Fruit fly (Drosophila melanogaster) whole organism, pupa: Measurements from ENCODE around the gene CG13060.

ENCODE experiments used
- CG10348 ChIP-seq: fragments of 200-800 bp; sonication (Bioruptor generic); IDR thresholded peaks from 2 replicates; pipeline ENCODE4 v1.3.6; 2022; ENCODE audit warnings: missing biosample characterization, missing genetic modification characterization
- CG12605 ChIP-seq: fragments of 200-800 bp; sonication (Bioruptor generic); IDR thresholded peaks from 2 replicates; pipeline ENCODE4 v1.3.6; 2022; ENCODE audit warnings: missing biosample characterization, missing genetic modification characterization
- CG13204 ChIP-seq: fragments of 200-800 bp; sonication (Bioruptor generic); optimal IDR thresholded peaks from 2 replicates; lab custom pipeline; 2018; ENCODE audit warnings: missing biosample characterization, mild to moderate bottlenecking, missing genetic modification characterization, moderate library complexity
- CG14655 ChIP-seq: fragments of 200-800 bp; sonication (Bioruptor generic); optimal IDR thresholded peaks from 3 replicates; lab custom pipeline; 2017; ENCODE audit warnings: mild to moderate bottlenecking, missing biosample characterization, missing genetic modification reagents, missing genetic modification characterization
- CG15710 ChIP-seq: fragments of 200-800 bp; sonication (Bioruptor generic); optimal IDR thresholded peaks from 2 replicates; lab custom pipeline; 2018; ENCODE audit warnings: missing biosample characterization, mild to moderate bottlenecking, missing genetic modification characterization, moderate library complexity
- CG17806 ChIP-seq: fragments of 200-800 bp; sonication (Bioruptor generic); optimal IDR thresholded peaks from 2 replicates; lab custom pipeline; 2018; ENCODE audit warnings: missing biosample characterization, mild to moderate bottlenecking, missing genetic modification characterization, moderate library complexity
- CG32121 ChIP-seq: fragments of 200-800 bp; sonication (Bioruptor generic); IDR thresholded peaks from 2 replicates; pipeline ENCODE4 v1.3.6; 2022; ENCODE audit warnings: missing biosample characterization, missing genetic modification characterization
- CG34367 ChIP-seq: fragments of 200-800 bp; sonication (Bioruptor generic); optimal IDR thresholded peaks from 2 replicates; lab custom pipeline; 2018; ENCODE audit warnings: missing biosample characterization, mild to moderate bottlenecking, missing genetic modification characterization
- CG4496 ChIP-seq: fragments of 200-800 bp; sonication (Bioruptor generic); IDR thresholded peaks from 3 replicates; pipeline ENCODE4 v1.3.6; 2022; ENCODE audit warnings: missing biosample characterization, missing genetic modification characterization
- CG8159 ChIP-seq: fragments of 200-800 bp; sonication (Bioruptor generic); optimal IDR thresholded peaks from 3 replicates; lab custom pipeline; 2018; ENCODE audit warnings: missing biosample characterization, mild to moderate bottlenecking, missing genetic modification characterization, moderate library complexity
- CG8301 ChIP-seq: fragments of 200-800 bp; sonication (Bioruptor generic); optimal IDR thresholded peaks from 2 replicates; lab custom pipeline; 2018; ENCODE audit warnings: missing biosample characterization, mild to moderate bottlenecking, missing genetic modification characterization
- CG9948 ChIP-seq: fragments of 200-800 bp; sonication (Bioruptor generic); optimal IDR thresholded peaks from 2 replicates; lab custom pipeline; 2018; ENCODE audit warnings: missing biosample characterization, mild to moderate bottlenecking, missing genetic modification characterization, moderate library complexity
- D1 ChIP-seq: fragments of 200-800 bp; sonication (Bioruptor generic); optimal IDR thresholded peaks from 2 replicates; lab custom pipeline; 2018; ENCODE audit warnings: missing biosample characterization, mild to moderate bottlenecking, missing genetic modification characterization, moderate library complexity
- EcR ChIP-seq: fragments of 200-800 bp; sonication (Bioruptor generic); optimal IDR thresholded peaks from 3 replicates; lab custom pipeline; 2019; ENCODE audit warnings: missing biosample characterization, missing genetic modification characterization, mild to moderate bottlenecking, moderate library complexity, missing genetic modification reagents
- Ets98B ChIP-seq: fragments of 200-800 bp; sonication (Bioruptor generic); IDR thresholded peaks from 2 replicates; pipeline ENCODE4 v1.3.6; 2022; ENCODE audit warnings: missing biosample characterization, missing genetic modification characterization
- Pif1A ChIP-seq: fragments of 200-800 bp; sonication (Bioruptor generic); optimal IDR thresholded peaks from 3 replicates; lab custom pipeline; 2016; ENCODE audit warnings: missing biosample characterization, missing genetic modification characterization
- Pif1B ChIP-seq: fragments of 200-800 bp; sonication (Bioruptor generic); optimal IDR thresholded peaks from 3 replicates; lab custom pipeline; 2016; ENCODE audit warnings: missing biosample characterization, missing genetic modification characterization
- Snoo ChIP-seq: fragments of 200-800 bp; sonication (Bioruptor generic); optimal IDR thresholded peaks from 3 replicates; lab custom pipeline; 2017; ENCODE audit warnings: missing biosample characterization, mild to moderate bottlenecking, missing genetic modification characterization, inconsistent platforms
- fd96Ca ChIP-seq: fragments of 200-800 bp; sonication (Bioruptor generic); IDR thresholded peaks from 3 replicates; pipeline ENCODE4 v1.3.6; 2022; ENCODE audit warnings: missing biosample characterization, missing genetic modification characterization
- gl ChIP-seq: fragments of 200-800 bp; sonication (Bioruptor generic); optimal IDR thresholded peaks from 2 replicates; lab custom pipeline; 2018; ENCODE audit warnings: missing biosample characterization, mild to moderate bottlenecking, missing genetic modification characterization
- rn ChIP-seq: fragments of 200-800 bp; sonication (Bioruptor generic); IDR thresholded peaks from 2 replicates; pipeline ENCODE4 v1.3.6; 2022; ENCODE audit warnings: missing biosample characterization, missing genetic modification characterization

The CG13060 gene

dm6 chr3L:16347914-16348313 is 28.3 kb downstream of the CG13060 start, which contains the start of gene mRpS34:
Gene mRpS34 (plus strand): TSS chr3L:16348074.
- TF ChIP-seq CG13204, result no peak
- no peak for TF ChIP-seq CG12605 (GFP tag; lab: Robert Waterston, UW)
- TF ChIP-seq CG9948, result no peak
- TF ChIP-seq Ets98B (GFP tag; lab: Robert Waterston, UW), result no peak
- TF ChIP-seq gl (tag; lab: Kevin White, UChicago), result no peak
- no peak for TF ChIP-seq CG17806 (tag; lab: Kevin White, UChicago)
- TF ChIP-seq, all 21 proteins: peak for 0

DNA sequence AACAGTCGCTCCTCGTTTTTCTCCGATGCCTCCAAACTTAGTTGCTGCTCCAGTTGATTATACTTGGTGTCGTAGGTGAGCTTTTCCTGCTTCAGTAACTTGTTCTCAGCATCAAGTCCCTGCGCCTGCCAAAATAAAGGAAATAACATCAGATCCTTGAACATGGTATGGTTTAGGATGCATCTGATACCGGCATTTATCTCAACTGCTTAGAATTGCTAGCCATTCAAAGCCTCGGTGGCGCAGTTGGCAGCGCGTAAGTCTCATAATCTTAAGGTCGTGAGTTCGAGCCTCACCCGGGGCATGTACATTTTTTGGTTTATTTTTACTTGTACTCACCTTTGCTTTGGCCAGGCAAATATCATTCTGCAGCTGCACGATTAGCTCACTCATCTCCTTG is 30.0 kb downstream of the CG13060 start:
- no peak for TF ChIP-seq CG15710 (tag; lab: Kevin White, UChicago)
- no peak for TF ChIP-seq fd96Ca
- TF ChIP-seq rn (GFP tag; lab: Robert Waterston, UW), result no peak
- TF ChIP-seq CG10348, result no peak
- no peak for TF ChIP-seq Snoo

- TF ChIP-seq CG12605 (GFP tag; lab: Robert Waterston, UW) (no peak), CG15710 (tag; lab: Kevin White, UChicago) (no peak), CG13204 (no peak), CG4496 (GFP tag; lab: Robert Waterston, UW) (no peak), CG34367 (tag; lab: Kevin White, UChicago) (no peak), CG9948 (no peak), CG14655 (GFP tag; lab: Kevin White, UChicago) (no peak), CG10348 (no peak)
Measured at dm6 chr3L:16351770-16352429, 32.2 kb downstream of the CG13060 start, which contains the start of the genes Golgin104 and Tcs3. Gene Golgin104 (minus strand): TSS chr3L:16351951. Gene Tcs3 (plus strand): TSS chr3L:16351991.

DNA sequence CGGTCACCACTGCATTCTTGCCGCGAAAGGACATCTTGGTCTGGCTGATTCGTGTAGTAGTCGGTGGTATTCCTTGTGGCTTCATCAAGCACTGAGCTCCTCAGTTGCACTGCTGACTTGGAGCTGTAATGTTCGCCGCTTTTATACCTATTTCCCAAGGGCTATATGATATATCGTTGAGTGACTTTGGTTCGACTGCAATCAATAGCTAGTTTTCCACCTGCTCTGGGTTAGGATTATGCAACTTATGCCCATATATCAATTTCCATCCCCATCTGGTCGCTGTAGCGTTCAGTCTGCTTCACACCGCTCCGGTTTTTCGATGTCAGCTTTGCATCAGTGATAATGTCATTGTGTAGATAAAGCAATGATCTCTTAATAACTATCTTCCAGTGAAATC is 34.5 kb downstream of the CG13060 start, which contains the start of gene Pdh:
Gene Pdh (minus strand): TSS at position 101 of the 400 bp plus-strand sequence.
- TF ChIP-seq fd96Ca, result no peak
- TF ChIP-seq Pif1B, result no peak

- TF ChIP-seq Pif1B (no peak), CG4496 (GFP tag; lab: Robert Waterston, UW) (no peak), fd96Ca (0 out of 3 replicates have a peak, but pooled peaks have one; percentile 9)
- TF ChIP-seq, all 21 proteins: peak for 1
Measured at dm6 chr3L:16356171-16356765, 36.6 kb downstream of the CG13060 start.

DNA sequence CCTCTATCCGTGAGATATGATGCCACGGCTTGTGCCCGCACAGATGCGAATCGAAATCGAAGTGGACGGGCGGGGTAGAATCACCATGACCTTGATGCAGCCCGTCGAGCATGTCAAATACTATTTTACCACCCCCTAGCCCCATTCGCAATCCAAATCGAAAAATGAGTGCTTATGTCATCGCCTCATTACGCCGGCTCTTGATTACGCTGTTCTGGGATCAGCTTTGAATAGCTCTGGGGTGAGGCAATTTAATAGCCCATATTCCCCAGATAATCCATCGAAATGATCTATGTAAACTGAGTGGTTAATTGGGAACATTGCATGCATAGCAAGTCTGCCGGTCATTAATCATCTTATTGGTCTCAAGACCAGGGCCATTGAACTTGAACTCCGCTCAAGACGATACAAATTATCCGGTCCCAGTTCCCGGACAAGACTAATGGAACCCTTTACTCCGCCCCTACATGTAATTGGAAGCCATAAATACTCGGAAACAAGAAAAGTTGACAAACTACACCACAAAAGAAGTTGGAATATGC is 37.6 kb downstream of the CG13060 start:
- TF ChIP-seq CG4496 (GFP tag; lab: Robert Waterston, UW) (no peak), CG8301 (no peak), EcR (GFP tag; lab: Kevin White, UChicago) (peak; percentile 91)

DNA sequence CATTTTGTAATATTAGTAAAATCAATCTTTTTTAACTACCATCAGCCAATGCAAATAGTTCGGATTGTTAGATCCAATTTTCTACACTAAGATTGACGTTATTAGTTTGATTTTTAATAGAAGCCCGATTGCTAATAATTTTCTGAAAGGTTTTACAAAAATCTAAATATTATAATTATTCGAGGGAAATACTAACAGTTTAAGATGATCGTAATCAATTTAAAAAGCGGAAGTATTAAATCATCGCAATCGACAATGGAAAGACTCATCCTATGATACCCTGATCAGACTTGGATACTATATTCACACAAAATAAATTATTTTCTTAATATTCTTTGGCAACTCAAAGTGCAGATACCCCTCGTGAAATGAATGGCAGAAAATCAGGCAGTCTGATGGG is 38.2 kb downstream of the CG13060 start:
- TF ChIP-seq fd96Ca (no peak), CG12605 (GFP tag; lab: Robert Waterston, UW) (no peak), D1 (peak; percentile 52), CG10348 (no peak), CG4496 (GFP tag; lab: Robert Waterston, UW) (no peak), rn (GFP tag; lab: Robert Waterston, UW) (no peak), Snoo (no peak), CG8159 (peak; percentile 62), gl (tag; lab: Kevin White, UChicago) (no peak), CG34367 (tag; lab: Kevin White, UChicago) (no peak), Pif1A (GFP tag; lab: Kevin White, UChicago) (no peak), CG9948 (peak; percentile 27), CG17806 (tag; lab: Kevin White, UChicago) (no peak), Pif1B (no peak), CG14655 (GFP tag; lab: Kevin White, UChicago) (no peak), CG13204 (no peak), Ets98B (GFP tag; lab: Robert Waterston, UW) (no peak), EcR (GFP tag; lab: Kevin White, UChicago) (no peak), CG15710 (tag; lab: Kevin White, UChicago) (peak; percentile 16)

dm6 chr3L:16359219-16359748 is 39.6 kb downstream of the CG13060 start, which contains the start of gene ringer:
Gene ringer (minus strand): TSS chr3L:16359428.
- no peak for TF ChIP-seq CG8159
- TF ChIP-seq CG17806 (tag; lab: Kevin White, UChicago), result no peak
- TF ChIP-seq CG32121 (GFP tag; lab: Robert Waterston, UW), result no peak
- TF ChIP-seq CG14655 (GFP tag; lab: Kevin White, UChicago), result no peak
- no peak for TF ChIP-seq D1
- no peak for TF ChIP-seq Snoo
- no peak for TF ChIP-seq CG34367 (tag; lab: Kevin White, UChicago)
- no peak for TF ChIP-seq fd96Ca
- TF ChIP-seq CG12605 (GFP tag; lab: Robert Waterston, UW), result no peak
- TF ChIP-seq CG9948, result no peak
- no peak for TF ChIP-seq gl (tag; lab: Kevin White, UChicago)
- TF ChIP-seq CG8301, result no peak
- no peak for TF ChIP-seq CG4496 (GFP tag; lab: Robert Waterston, UW)
- TF ChIP-seq Ets98B (GFP tag; lab: Robert Waterston, UW), result no peak
- TF ChIP-seq Pif1A (GFP tag; lab: Kevin White, UChicago), result no peak
- TF ChIP-seq EcR (GFP tag; lab: Kevin White, UChicago), result no peak
- no peak for TF ChIP-seq CG13204
